Worm (Caenorhabditis elegans) whole organism, L2 larva: ENCODE results near the gene C50E3.12.

Source experiments
- elt-3 ChIP-seq: sonication (generic microtip); optimal IDR thresholded peaks from 2 replicates; lab custom pipeline; 2017; ENCODE audit warnings: missing biosample characterization, missing genetic modification characterization
- lsy-2 ChIP-seq, 2 experiments: fragments of 150-350 bp in 1 of 2; sonication (generic microtip) in 1 of 2; optimal IDR thresholded peaks; 2 replicates each; lab custom pipeline; 2014 to 2017; ENCODE audit warnings: missing biosample characterization in 2 of 2, missing genetic modification characterization in 2 of 2
- nhr-10 ChIP-seq: sonication (generic microtip); optimal IDR thresholded peaks from 2 replicates; lab custom pipeline; 2017; ENCODE audit warnings: missing biosample characterization, missing genetic modification characterization
- nhr-11 ChIP-seq: fragments of 150-350 bp; optimal IDR thresholded peaks from 2 replicates; lab custom pipeline; 2014; ENCODE audit warnings: missing biosample characterization, missing genetic modification characterization
- nhr-12 ChIP-seq: fragments of 150-350 bp; optimal IDR thresholded peaks from 2 replicates; lab custom pipeline; 2014; ENCODE audit warnings: missing biosample characterization, missing genetic modification characterization
- nhr-25 ChIP-seq: fragments of 150-350 bp; sonication (generic microtip); optimal IDR thresholded peaks from 3 replicates; lab custom pipeline; 2014; ENCODE audit warnings: missing biosample characterization, missing genetic modification characterization
- snpc-4 ChIP-seq: fragments of 150-350 bp; optimal IDR thresholded peaks from 2 replicates; lab custom pipeline; 2014; ENCODE audit warnings: missing biosample characterization, missing genetic modification characterization
- unc-39 ChIP-seq: fragments of 150-350 bp; optimal IDR thresholded peaks from 2 replicates; lab custom pipeline; 2014; ENCODE audit warnings: missing biosample characterization, missing genetic modification characterization
- ztf-1 ChIP-seq: fragments of 200-800 bp; sonication (Bioruptor generic); conservative IDR thresholded peaks from 2 replicates; pipeline ENCODE4 v1.3.6; 2022; ENCODE audit warnings: missing genetic modification characterization, missing compliant biosample characterization

ce11 chrV:7626550-7626949, 4.7 kb upstream of the C50E3.12 start, which contains the start of gene F07C4.6:
- no peak for TF ChIP-seq elt-3
- TF ChIP-seq lsy-2 (tag; optimal IDR thresholded peaks at IDR 0.05; lab: Kevin White, UChicago): no peak
- no peak for TF ChIP-seq nhr-11 (tag; lab: Kevin White, UChicago)
- TF ChIP-seq ztf-1 (GFP tag; lab: Robert Waterston, UW): no peak
- no peak for TF ChIP-seq nhr-25
- TF ChIP-seq nhr-10: no peak
- no peak for TF ChIP-seq snpc-4 (tag; lab: Kevin White, UChicago)
- no peak for TF ChIP-seq nhr-12 (tag; lab: Kevin White, UChicago)
- TF ChIP-seq unc-39: no peak
